Fruit fly (Drosophila melanogaster) whole organism, prepupa: ENCODE data around the gene Atac2.

Experiments used
- Blimp-1 ChIP-seq: fragments of 200-800 bp; sonication (Bioruptor generic); optimal IDR thresholded peaks from 3 replicates; lab custom pipeline; 2017; ENCODE audit warnings: missing biosample characterization, missing genetic modification characterization, mild to moderate bottlenecking, moderate library complexity, missing genetic modification reagents
- CG10669 ChIP-seq: fragments of 200-800 bp; sonication (Bioruptor generic); optimal IDR thresholded peaks from 3 replicates; lab custom pipeline; 2018; ENCODE audit warnings: missing biosample characterization, mild to moderate bottlenecking, missing genetic modification characterization, moderate library complexity
- CG11762 ChIP-seq: fragments of 200-800 bp; sonication (Bioruptor generic); optimal IDR thresholded peaks from 3 replicates; lab custom pipeline; 2016; ENCODE audit warnings: missing biosample characterization, missing genetic modification characterization; ENCODE audit not compliant: insufficient read depth
- CG11902 ChIP-seq: fragments of 200-800 bp; sonication (Bioruptor generic); optimal IDR thresholded peaks from 3 replicates; lab custom pipeline; 2016; ENCODE audit warnings: missing biosample characterization, missing genetic modification characterization
- CG15336 ChIP-seq: fragments of 200-800 bp; sonication (Bioruptor generic); IDR thresholded peaks from 2 replicates; pipeline ENCODE4 v1.3.6; 2022; ENCODE audit warnings: missing biosample characterization, missing genetic modification characterization
- CG16779 ChIP-seq: fragments of 200-800 bp; sonication (Bioruptor generic); optimal IDR thresholded peaks from 3 replicates; lab custom pipeline; 2017; ENCODE audit warnings: missing biosample characterization, mild to moderate bottlenecking, missing genetic modification characterization
- CG3032 ChIP-seq: fragments of 200-800 bp; optimal IDR thresholded peaks from 2 replicates; lab custom pipeline; 2019; ENCODE audit warnings: missing biosample characterization, mild to moderate bottlenecking, missing genetic modification characterization, moderate library complexity
- CG31627 ChIP-seq: fragments of 200-800 bp; sonication (Bioruptor generic); optimal IDR thresholded peaks from 3 replicates; lab custom pipeline; 2016; ENCODE audit warnings: missing biosample characterization, missing genetic modification characterization
- CG32006 ChIP-seq: fragments of 200-800 bp; sonication (Bioruptor generic); optimal IDR thresholded peaks from 3 replicates; lab custom pipeline; 2017; ENCODE audit warnings: missing biosample characterization, mild to moderate bottlenecking, missing genetic modification characterization
- CG34406 ChIP-seq: fragments of 200-800 bp; sonication (Bioruptor generic); optimal IDR thresholded peaks from 3 replicates; lab custom pipeline; 2016; ENCODE audit warnings: missing biosample characterization, missing genetic modification characterization
- CG3919 ChIP-seq: fragments of 200-800 bp; sonication (Bioruptor generic); optimal IDR thresholded peaks from 3 replicates; lab custom pipeline; 2016; ENCODE audit warnings: missing biosample characterization, missing genetic modification characterization
- CG4318 ChIP-seq: fragments of 200-800 bp; sonication (Bioruptor generic); optimal IDR thresholded peaks from 3 replicates; lab custom pipeline; 2017; ENCODE audit warnings: missing biosample characterization, mild to moderate bottlenecking, missing genetic modification characterization
- CG6163 ChIP-seq: fragments of 200-800 bp; sonication (Bioruptor generic); IDR thresholded peaks from 3 replicates; pipeline ENCODE4 v1.3.6; 2022; ENCODE audit warnings: missing biosample characterization, missing genetic modification characterization
- CG6276 ChIP-seq: fragments of 200-800 bp; sonication (Bioruptor generic); optimal IDR thresholded peaks from 2 replicates; lab custom pipeline; 2017; ENCODE audit warnings: missing biosample characterization, mild to moderate bottlenecking, missing genetic modification characterization
- CG6792 ChIP-seq: fragments of 200-800 bp; sonication (Bioruptor generic); optimal IDR thresholded peaks from 3 replicates; lab custom pipeline; 2016; ENCODE audit warnings: missing biosample characterization, missing genetic modification characterization
- CG6808 ChIP-seq: fragments of 200-800 bp; sonication (Bioruptor generic); optimal IDR thresholded peaks from 3 replicates; lab custom pipeline; 2017; ENCODE audit warnings: missing biosample characterization, missing genetic modification characterization, mild to moderate bottlenecking, moderate library complexity, missing genetic modification reagents
- CG7368 ChIP-seq: fragments of 200-800 bp; sonication (Bioruptor generic); optimal IDR thresholded peaks from 3 replicates; lab custom pipeline; 2016; ENCODE audit warnings: missing biosample characterization, missing genetic modification characterization
- CG8119 ChIP-seq: fragments of 200-800 bp; sonication (Bioruptor generic); IDR thresholded peaks from 3 replicates; pipeline ENCODE4 v1.3.6; 2022; ENCODE audit warnings: missing biosample characterization, missing genetic modification characterization
- CG8319 ChIP-seq: fragments of 200-800 bp; sonication (Bioruptor generic); optimal IDR thresholded peaks from 3 replicates; lab custom pipeline; 2016; ENCODE audit warnings: missing biosample characterization, missing genetic modification characterization
- CG8632 ChIP-seq: fragments of 200-800 bp; sonication (Bioruptor generic); optimal IDR thresholded peaks from 3 replicates; lab custom pipeline; 2016; ENCODE audit warnings: missing biosample characterization, missing genetic modification characterization
- Eip75B ChIP-seq: fragments of 200-800 bp; sonication (Bioruptor generic); optimal IDR thresholded peaks from 3 replicates; lab custom pipeline; 2016; ENCODE audit warnings: missing biosample characterization, missing genetic modification characterization
- Eip78C ChIP-seq: fragments of 200-800 bp; sonication (Bioruptor generic); peaks from one replicate; lab custom pipeline; 2016; ENCODE audit warnings: missing biosample characterization, missing genetic modification characterization
- Eip93F ChIP-seq: fragments of 200-800 bp; sonication (Bioruptor generic); optimal IDR thresholded peaks from 2 replicates; lab custom pipeline; 2016; ENCODE audit warnings: missing biosample characterization, mild to moderate bottlenecking, missing genetic modification characterization
- Ets21C ChIP-seq: fragments of 200-800 bp; sonication (Bioruptor generic); optimal IDR thresholded peaks from 3 replicates; lab custom pipeline; 2016; ENCODE audit warnings: missing biosample characterization, missing genetic modification characterization
- Ets96B ChIP-seq: fragments of 200-800 bp; optimal IDR thresholded peaks from 2 replicates; lab custom pipeline; 2019; ENCODE audit warnings: missing biosample characterization, mild to moderate bottlenecking, missing genetic modification characterization, moderate library complexity
- Gug ChIP-seq: fragments of 200-800 bp; sonication (Bioruptor generic); IDR thresholded peaks from 2 replicates; pipeline ENCODE4 v1.3.6; 2022; ENCODE audit warnings: missing biosample characterization, missing genetic modification characterization
- Hr38 ChIP-seq: sonication (Bioruptor generic); optimal IDR thresholded peaks from 2 replicates; lab custom pipeline; 2016; ENCODE audit warnings: missing biosample characterization, missing genetic modification characterization
- Lpt ChIP-seq: fragments of 200-800 bp; sonication (Bioruptor generic); optimal IDR thresholded peaks from 3 replicates; lab custom pipeline; 2016; ENCODE audit warnings: missing biosample characterization, missing genetic modification characterization
- Met ChIP-seq: fragments of 200-800 bp; sonication (Bioruptor generic); optimal IDR thresholded peaks from 3 replicates; lab custom pipeline; 2016; ENCODE audit warnings: missing biosample characterization, missing genetic modification characterization
- OdsH ChIP-seq: fragments of 200-800 bp; sonication (Bioruptor generic); optimal IDR thresholded peaks from 3 replicates; lab custom pipeline; 2016; ENCODE audit warnings: missing biosample characterization, missing genetic modification characterization
- Smox ChIP-seq: fragments of 200-800 bp; sonication (Bioruptor generic); optimal IDR thresholded peaks from 3 replicates; lab custom pipeline; 2016; ENCODE audit warnings: missing biosample characterization, missing genetic modification characterization
- Sox102F ChIP-seq: fragments of 200-800 bp; sonication (Bioruptor generic); optimal IDR thresholded peaks from 2 replicates; lab custom pipeline; 2016; ENCODE audit warnings: missing biosample characterization, mild to moderate bottlenecking, missing genetic modification characterization
- Sox14 ChIP-seq: fragments of 200-800 bp; sonication (Bioruptor generic); optimal IDR thresholded peaks from 3 replicates; lab custom pipeline; 2016; ENCODE audit warnings: missing biosample characterization, missing genetic modification characterization
- Sox15 ChIP-seq: fragments of 200-800 bp; sonication (Bioruptor generic); optimal IDR thresholded peaks from 3 replicates; lab custom pipeline; 2016; ENCODE audit warnings: missing biosample characterization, missing genetic modification characterization
- achi ChIP-seq: fragments of 200-800 bp; sonication (Bioruptor generic); optimal IDR thresholded peaks from 3 replicates; lab custom pipeline; 2016; ENCODE audit warnings: missing biosample characterization, missing genetic modification characterization
- acj6 ChIP-seq: fragments of 200-800 bp; sonication (Bioruptor generic); optimal IDR thresholded peaks from 3 replicates; lab custom pipeline; 2016; ENCODE audit warnings: missing biosample characterization, missing genetic modification characterization
- cyc ChIP-seq: fragments of 200-800 bp; sonication (Bioruptor generic); optimal IDR thresholded peaks from 3 replicates; lab custom pipeline; 2016; ENCODE audit warnings: missing biosample characterization, missing genetic modification characterization
- dac ChIP-seq: fragments of 200-800 bp; sonication (Bioruptor generic); optimal IDR thresholded peaks from 2 replicates; lab custom pipeline; 2017; ENCODE audit warnings: missing biosample characterization, mild to moderate bottlenecking, missing genetic modification characterization
- dsx ChIP-seq: fragments of 200-800 bp; optimal IDR thresholded peaks from 3 replicates; lab custom pipeline; 2019; ENCODE audit warnings: missing biosample characterization, mild to moderate bottlenecking, missing genetic modification characterization, moderate library complexity; ENCODE audit not compliant: poor library complexity, severe bottlenecking
- eg ChIP-seq: fragments of 200-800 bp; sonication (Bioruptor generic); IDR thresholded peaks from 3 replicates; pipeline ENCODE4 v1.3.6; 2022; ENCODE audit warnings: missing biosample characterization, missing genetic modification characterization
- esn ChIP-seq: fragments of 200-800 bp; sonication (Bioruptor generic); optimal IDR thresholded peaks from 2 replicates; lab custom pipeline; 2016; ENCODE audit warnings: missing biosample characterization, mild to moderate bottlenecking, missing genetic modification characterization, moderate library complexity
- fd59A ChIP-seq: fragments of 200-800 bp; sonication (Bioruptor generic); optimal IDR thresholded peaks from 2 replicates; lab custom pipeline; 2017; ENCODE audit warnings: missing biosample characterization, mild to moderate bottlenecking, missing genetic modification characterization, missing genetic modification reagents
- fd85E ChIP-seq: fragments of 200-800 bp; sonication (Bioruptor generic); optimal IDR thresholded peaks from 3 replicates; lab custom pipeline; 2016; ENCODE audit warnings: missing biosample characterization, missing genetic modification characterization
- fkh ChIP-seq: fragments of 200-800 bp; sonication (Bioruptor generic); optimal IDR thresholded peaks from 3 replicates; lab custom pipeline; 2017; ENCODE audit warnings: missing biosample characterization, mild to moderate bottlenecking, missing genetic modification characterization, moderate library complexity
- lz ChIP-seq: fragments of 200-800 bp; sonication (Bioruptor generic); optimal IDR thresholded peaks from 3 replicates; lab custom pipeline; 2016; ENCODE audit warnings: missing biosample characterization, missing genetic modification characterization
- net ChIP-seq: fragments of 200-800 bp; sonication (Bioruptor generic); optimal IDR thresholded peaks from 3 replicates; lab custom pipeline; 2016; ENCODE audit warnings: missing biosample characterization, missing genetic modification characterization
- salr ChIP-seq, 2 experiments: fragments of 200-800 bp; sonication (Bioruptor generic); optimal IDR thresholded peaks; 3 replicates each; lab custom pipeline; 2016 to 2018; ENCODE audit warnings: missing biosample characterization in 2 of 2, missing genetic modification characterization in 2 of 2, mild to moderate bottlenecking in 1 of 2
- spab ChIP-seq: fragments of 200-800 bp; sonication (Bioruptor generic); optimal IDR thresholded peaks from 2 replicates; lab custom pipeline; 2017; ENCODE audit warnings: missing biosample characterization, mild to moderate bottlenecking, missing genetic modification characterization, missing genetic modification reagents
- ss ChIP-seq, 2 experiments: fragments of 200-800 bp; sonication (Bioruptor generic); optimal IDR thresholded peaks; 2 replicates in 1 of 2; 3 replicates in 1 of 2; lab custom pipeline; 2017 to 2018; ENCODE audit warnings: mild to moderate bottlenecking in 2 of 2, missing biosample characterization in 2 of 2, missing genetic modification characterization in 2 of 2, moderate library complexity in 1 of 2
- svp ChIP-seq: fragments of 200-800 bp; sonication (Bioruptor generic); peaks from one replicate; lab custom pipeline; 2016; ENCODE audit warnings: missing biosample characterization, missing genetic modification characterization
- vri ChIP-seq: fragments of 200-800 bp; sonication (Bioruptor generic); optimal IDR thresholded peaks from 3 replicates; lab custom pipeline; 2016; ENCODE audit warnings: missing biosample characterization, mild to moderate bottlenecking, missing genetic modification characterization

Atac2 gene

DNA sequence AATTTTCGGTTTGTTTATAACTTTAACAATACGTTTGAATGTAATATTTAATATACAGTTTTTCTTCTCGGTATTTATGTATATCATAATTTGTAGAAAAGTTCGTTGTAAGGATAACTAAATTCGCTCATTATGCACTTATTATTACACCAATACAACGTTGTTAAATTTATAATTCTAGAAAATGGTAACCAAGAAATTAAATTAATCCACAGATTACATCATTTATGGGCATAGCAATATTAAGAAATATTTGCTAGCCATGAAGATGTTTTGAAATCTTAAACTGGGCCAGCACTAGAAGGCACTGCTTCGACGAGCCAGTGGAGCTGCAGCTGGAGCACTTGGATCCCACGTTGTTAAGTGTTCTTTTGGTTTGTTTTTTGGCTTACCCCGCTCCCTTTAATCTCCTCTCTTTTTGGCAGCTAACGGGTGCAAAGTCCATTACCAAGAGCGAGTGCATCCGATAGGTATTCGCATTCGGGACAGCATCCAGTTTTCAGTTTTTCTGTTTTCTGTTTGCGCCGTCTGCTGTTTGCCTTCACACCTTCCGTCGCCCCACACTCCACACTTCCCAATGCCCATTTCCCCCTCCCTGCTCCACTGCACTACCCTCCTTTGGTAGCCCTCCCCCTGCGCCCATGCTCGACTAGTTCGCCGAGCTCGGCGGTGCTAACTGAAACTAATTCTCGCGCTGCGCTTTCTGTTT, 39.5 kb downstream of the Atac2 start:
- TF ChIP-seq CG4318 (GFP tag; lab: Kevin White, UChicago), result no peak
- TF ChIP-seq CG11762, result peak; percentile 11
- TF ChIP-seq achi (GFP tag; lab: Kevin White, UChicago), result no peak
- TF ChIP-seq dac (GFP tag; lab: Kevin White, UChicago), result peak; percentile 47
- peak; percentile 29 for TF ChIP-seq CG32006 (GFP tag; lab: Kevin White, UChicago)
- no peak for TF ChIP-seq Smox (GFP tag; lab: Kevin White, UChicago)
- TF ChIP-seq CG8319 (GFP tag; lab: Kevin White, UChicago), result no peak
- TF ChIP-seq dsx (GFP tag; lab: Kevin White, UChicago), result peak; percentile 50
- peak; percentile 46 for TF ChIP-seq Met (GFP tag; lab: Kevin White, UChicago)
- TF ChIP-seq Sox14 (GFP tag; lab: Kevin White, UChicago), result peak; percentile 18
- TF ChIP-seq CG3919 (GFP tag; lab: Kevin White, UChicago), result peak; percentile 70
- TF ChIP-seq fkh (GFP tag; lab: Kevin White, UChicago), result no peak
- TF ChIP-seq lz, result no peak
- no peak for TF ChIP-seq CG34406 (GFP tag; lab: Kevin White, UChicago)
- TF ChIP-seq Sox15, result no peak
- TF ChIP-seq Blimp-1 (GFP tag; lab: Kevin White, UChicago), result peak; percentile 29
- TF ChIP-seq Ets21C (GFP tag; lab: Kevin White, UChicago), result peak; percentile 15
- peak; percentile 76 for TF ChIP-seq net (GFP tag; lab: Kevin White, UChicago)
- no peak for TF ChIP-seq vri
- no peak for TF ChIP-seq CG6792 (GFP tag; lab: Kevin White, UChicago)
- no peak for TF ChIP-seq CG10669 (GFP tag; lab: Kevin White, UChicago)
- no peak for TF ChIP-seq Hr38
- peak; percentile 88 to 91 for TF ChIP-seq ss (GFP tag; optimal IDR thresholded peaks at IDR 0.05; lab: Kevin White, UChicago)
- TF ChIP-seq salr (GFP tag; optimal IDR thresholded peaks at IDR 0.05; lab: Kevin White, UChicago), result peak; percentile 49 to 51
- TF ChIP-seq Lpt (GFP tag; lab: Kevin White, UChicago), result peak; percentile 81
- no peak for TF ChIP-seq cyc
- peak; percentile 83 for TF ChIP-seq CG16779 (tag; lab: Kevin White, UChicago)
- TF ChIP-seq OdsH (GFP tag; lab: Kevin White, UChicago), result no peak
- peak; percentile 46; the same call in 1 of the 2 replicates for TF ChIP-seq Gug
- no peak for TF ChIP-seq CG11902 (GFP tag; lab: Kevin White, UChicago)
- TF ChIP-seq CG6808 (GFP tag; lab: Kevin White, UChicago), result peak; percentile 80
- peak; percentile 49 for TF ChIP-seq CG7368
- peak; percentile 38 for TF ChIP-seq CG3032 (tag; lab: Kevin White, UChicago)
- TF ChIP-seq acj6 (GFP tag; lab: Kevin White, UChicago), result no peak
- no peak for TF ChIP-seq Eip75B
- TF ChIP-seq CG6163, result peak; percentile 63
- no peak for TF ChIP-seq svp (GFP tag; lab: Kevin White, UChicago)
- peak; percentile 44 for TF ChIP-seq Ets96B
- peak; percentile 66; the same call in 1 of the 3 replicates for TF ChIP-seq CG8119 (GFP tag; lab: Robert Waterston, UW)
- peak; percentile 18 for TF ChIP-seq esn (GFP tag; lab: Kevin White, UChicago)
- peak; percentile 67 for TF ChIP-seq spab
- peak; percentile 14 for TF ChIP-seq CG8632 (GFP tag; lab: Kevin White, UChicago)
- TF ChIP-seq eg (GFP tag; lab: Robert Waterston, UW), result peak; percentile 81
- peak; percentile 52 for TF ChIP-seq Sox102F (GFP tag; lab: Kevin White, UChicago)
- peak; percentile 2 for TF ChIP-seq Eip78C
- no peak for TF ChIP-seq fd59A (GFP tag; lab: Kevin White, UChicago)
- peak; percentile 85 for TF ChIP-seq CG6276 (GFP tag; lab: Kevin White, UChicago)
- TF ChIP-seq fd85E (GFP tag; lab: Kevin White, UChicago), result no peak
- TF ChIP-seq CG31627 (GFP tag; lab: Kevin White, UChicago), result no peak
- peak; percentile 55 for TF ChIP-seq CG15336 (GFP tag; lab: Robert Waterston, UW)
- TF ChIP-seq Eip93F (GFP tag; lab: Kevin White, UChicago), result peak; percentile 17
